Fruit fly (Drosophila melanogaster): ENCODE results near the gene ClC-c.

- TF ChIP-seq CTCF (optimal IDR thresholded peaks at IDR 0.05), result no peak
- TF ChIP-seq CG8478 (optimal IDR thresholded peaks at IDR 0.05), result no peak
Measured at dm6 chr3L:16100059-16100458, 9.8 kb downstream of the ClC-c start, which contains the start of gene IleRS-m.
